Fruit fly (Drosophila melanogaster) whole organism, adult: ENCODE data around the gene slo.

ENCODE experiments used
- CG33017 ChIP-seq: fragments of 200-800 bp; sonication (Bioruptor generic); optimal IDR thresholded peaks from 2 replicates; lab custom pipeline; 2018; ENCODE audit warnings: missing biosample characterization, mild to moderate bottlenecking, missing genetic modification characterization, moderate library complexity
- CG5204 ChIP-seq: fragments of 200-800 bp; sonication (Bioruptor generic); optimal IDR thresholded peaks from 2 replicates; lab custom pipeline; 2016; ENCODE audit warnings: missing biosample characterization, missing genetic modification characterization
- CG7045 ChIP-seq: fragments of 200-800 bp; sonication (Bioruptor generic); optimal IDR thresholded peaks from 2 replicates; lab custom pipeline; 2017; ENCODE audit warnings: missing biosample characterization, mild to moderate bottlenecking, missing genetic modification characterization
- Clk ChIP-seq: fragments of 200-800 bp; sonication (Bioruptor generic); optimal IDR thresholded peaks from 2 replicates; lab custom pipeline; 2017; ENCODE audit warnings: missing biosample characterization, missing genetic modification characterization
- Crg-1 ChIP-seq: fragments of 200-800 bp; sonication (Bioruptor generic); optimal IDR thresholded peaks from 2 replicates; lab custom pipeline; 2016; ENCODE audit warnings: missing biosample characterization, missing genetic modification characterization
- Hr96 ChIP-seq: fragments of 200-800 bp; sonication (Bioruptor generic); optimal IDR thresholded peaks from 2 replicates; lab custom pipeline; 2016; ENCODE audit warnings: missing biosample characterization, missing genetic modification characterization
- cic ChIP-seq: fragments of 200-800 bp; sonication (Bioruptor generic); optimal IDR thresholded peaks from 2 replicates; lab custom pipeline; 2017; ENCODE audit warnings: missing biosample characterization, mild to moderate bottlenecking, missing genetic modification characterization, moderate library complexity
- ovo ChIP-seq: fragments of 200-800 bp; sonication (Bioruptor generic); optimal IDR thresholded peaks from 2 replicates; lab custom pipeline; 2016; ENCODE audit warnings: missing biosample characterization, missing genetic modification characterization
- tj ChIP-seq: fragments of 200-800 bp; sonication (Bioruptor generic); optimal IDR thresholded peaks from 3 replicates; lab custom pipeline; 2017; ENCODE audit warnings: missing biosample characterization, mild to moderate bottlenecking, missing genetic modification characterization, moderate library complexity
- toe ChIP-seq: fragments of 200-800 bp; sonication (Bioruptor generic); optimal IDR thresholded peaks from 2 replicates; lab custom pipeline; 2016; ENCODE audit warnings: missing biosample characterization, missing genetic modification characterization

- TF ChIP-seq toe (GFP tag; lab: Kevin White, UChicago) (no peak), ovo (GFP tag; lab: Kevin White, UChicago) (no peak), CG5204 (no peak), tj (GFP tag; lab: Kevin White, UChicago) (no peak), CG33017 (tag; lab: Kevin White, UChicago) (no peak), Crg-1 (GFP tag; lab: Kevin White, UChicago) (no peak), cic (GFP tag; lab: Kevin White, UChicago) (no peak), CG7045 (GFP tag; lab: Kevin White, UChicago) (no peak), Clk (GFP tag; lab: Kevin White, UChicago) (no peak), Hr96 (GFP tag; lab: Kevin White, UChicago) (no peak)
Measured at dm6 chr3R:24659173-24659846, 3.0 kb upstream of the slo start, which contains the start of gene CG31126.
